Worm (Caenorhabditis elegans): ENCODE measurements around the gene rps-12.

DNA sequence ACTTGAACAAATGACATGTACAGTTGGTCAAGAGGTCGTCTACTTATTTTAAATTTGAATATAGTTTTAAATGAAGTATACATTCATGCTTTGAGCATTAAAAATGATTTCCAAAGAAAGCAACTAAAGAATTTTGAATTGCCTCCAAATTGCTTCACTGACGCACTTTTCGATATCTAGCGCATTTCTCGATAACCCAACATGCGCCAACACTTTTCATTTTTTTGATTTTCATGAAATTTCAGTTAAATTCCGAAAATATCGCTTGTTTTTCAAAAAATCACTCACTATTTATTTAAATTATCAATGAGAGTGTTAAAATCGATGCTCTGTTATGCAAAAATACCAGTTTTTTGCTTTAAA, 40.7 kb downstream of the rps-12 start:
- TF ChIP-seq blmp-1 (tag; optimal IDR thresholded peaks at IDR 0.05) (no peak), unc-39 (tag; optimal IDR thresholded peaks at IDR 0.05) (no peak), ceh-83 (GFP tag; optimal IDR thresholded peaks at IDR 0.05) (no peak), nhr-12 (tag; optimal IDR thresholded peaks at IDR 0.05) (no peak), unc-62 (GFP tag; optimal IDR thresholded peaks at IDR 0.05) (no peak), pha-4 (tag; optimal IDR thresholded peaks at IDR 0.05) (no peak), lin-13 (tag; optimal IDR thresholded peaks at IDR 0.05) (no peak), ces-1 (GFP tag; optimal IDR thresholded peaks at IDR 0.05) (no peak), lin-32 (GFP tag; optimal IDR thresholded peaks at IDR 0.05) (no peak), unc-120 (tag; optimal IDR thresholded peaks at IDR 0.05; ENCODE audit: poor library complexity, severe bottlenecking) (no peak), flh-1 (GFP tag; optimal IDR thresholded peaks at IDR 0.05) (no peak)
